Fruit fly (Drosophila melanogaster) Kc167 (cell line): ENCODE measurements around the gene grsm.

ENCODE experiments used
- Myc ChIP-seq: fragments of >200 bp; optimal IDR thresholded peaks from 2 replicates; lab custom pipeline; 2017; ENCODE audit warnings: missing external identifiers
- h ChIP-seq: fragments of >200 bp; optimal IDR thresholded peaks from 3 replicates; lab custom pipeline; 2018; ENCODE audit warnings: missing external identifiers

dm6 chr3R:12975223-12975622, 7.7 kb upstream of the grsm start:
- TF ChIP-seq h: no peak
- no peak for TF ChIP-seq Myc (lab: Kevin White, UChicago)
